Worm (Caenorhabditis elegans) whole organism, L2 larva: ENCODE results near the gene nduf-2.2.

Experiments used
- ama-1 ChIP-seq: fragments of 150-350 bp; optimal IDR thresholded peaks from 2 replicates; lab custom pipeline; 2018; ENCODE audit warnings: inconsistent platforms
- egl-27 ChIP-seq: sonication (generic microtip); optimal IDR thresholded peaks from 3 replicates; lab custom pipeline; 2017; ENCODE audit warnings: missing biosample characterization, missing genetic modification reagents, missing genetic modification characterization
- gmeb-1 ChIP-seq: fragments of 150-350 bp; optimal IDR thresholded peaks from 2 replicates; lab custom pipeline; 2014; ENCODE audit warnings: missing biosample characterization, missing genetic modification characterization
- nhr-77 ChIP-seq: fragments of 150-350 bp; optimal IDR thresholded peaks from 2 replicates; lab custom pipeline; 2014; ENCODE audit warnings: missing biosample characterization, missing genetic modification characterization
- unc-39 ChIP-seq: fragments of 150-350 bp; optimal IDR thresholded peaks from 2 replicates; lab custom pipeline; 2014; ENCODE audit warnings: missing biosample characterization, missing genetic modification characterization
- unc-62 ChIP-seq: fragments of 150-350 bp; optimal IDR thresholded peaks from 2 replicates; lab custom pipeline; 2014; ENCODE audit warnings: missing biosample characterization, missing genetic modification reagents, missing genetic modification characterization
- ztf-11 ChIP-seq: sonication (generic microtip); optimal IDR thresholded peaks from 2 replicates; lab custom pipeline; 2017; ENCODE audit warnings: missing biosample characterization, missing genetic modification characterization
- ztf-4 ChIP-seq: fragments of 150-350 bp; optimal IDR thresholded peaks from 2 replicates; lab custom pipeline; 2014; ENCODE audit warnings: missing biosample characterization, missing genetic modification characterization

- TF ChIP-seq unc-39 (tag; lab: Kevin White, UChicago): no peak
- TF ChIP-seq unc-62 (GFP tag; lab: Kevin White, UChicago): no peak
- no peak for TF ChIP-seq gmeb-1 (tag; lab: Kevin White, UChicago)
- no peak for TF ChIP-seq ztf-4
- TF ChIP-seq ztf-11 (tag; lab: Kevin White, UChicago): no peak
- TF ChIP-seq egl-27 (tag; lab: Kevin White, UChicago): no peak
- no peak for TF ChIP-seq ama-1 (lab: Kevin White, UChicago)
- no peak for TF ChIP-seq nhr-77 (tag; lab: Kevin White, UChicago)
Measured at ce11 chrIII:6490989-6491388, 26.0 kb downstream of the nduf-2.2 start.
